Worm (Caenorhabditis elegans): ENCODE results near the gene C34C12.8.

DNA sequence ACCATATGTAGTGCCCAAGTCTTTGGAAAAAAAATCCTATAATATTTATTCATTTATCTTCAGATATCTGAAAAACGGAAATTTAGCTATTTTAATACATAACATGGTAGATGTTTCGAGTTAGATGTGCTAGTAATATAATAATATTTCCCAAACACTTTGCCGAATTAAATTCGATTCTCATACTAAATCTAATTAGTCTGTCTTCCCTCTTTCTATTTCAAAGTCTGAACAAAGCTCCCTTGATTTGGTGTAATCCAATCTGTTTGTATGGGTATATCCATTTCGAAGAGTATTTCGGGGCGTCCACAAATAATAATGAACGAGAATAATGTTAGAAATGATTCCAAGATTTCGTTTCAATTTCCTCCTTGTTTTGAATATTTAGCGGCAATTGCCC, 45.8 kb upstream of the C34C12.8 start:
- TF ChIP-seq ama-1 (optimal IDR thresholded peaks at IDR 0.05) (no peak), B0310.2 (tag; optimal IDR thresholded peaks at IDR 0.05) (no peak), ceh-36 (tag; optimal IDR thresholded peaks at IDR 0.05) (no peak), tbx-11 (GFP tag; IDR thresholded peaks at IDR 0.05) (no peak), scrt-1 (GFP tag; IDR thresholded peaks at IDR 0.05) (no peak), ets-7 (tag; optimal IDR thresholded peaks at IDR 0.05) (no peak), aly-1 (tag; optimal IDR thresholded peaks at IDR 0.05) (no peak), flt-1 (GFP tag; IDR thresholded peaks at IDR 0.05) (no peak), F13C5.2 (tag; optimal IDR thresholded peaks at IDR 0.05) (no peak), hnd-1 (tag; optimal IDR thresholded peaks at IDR 0.05) (no peak)

All from whole organism, early embryonic.